Worm (Caenorhabditis elegans): Measurements from ENCODE around the gene wrt-5.

DNA sequence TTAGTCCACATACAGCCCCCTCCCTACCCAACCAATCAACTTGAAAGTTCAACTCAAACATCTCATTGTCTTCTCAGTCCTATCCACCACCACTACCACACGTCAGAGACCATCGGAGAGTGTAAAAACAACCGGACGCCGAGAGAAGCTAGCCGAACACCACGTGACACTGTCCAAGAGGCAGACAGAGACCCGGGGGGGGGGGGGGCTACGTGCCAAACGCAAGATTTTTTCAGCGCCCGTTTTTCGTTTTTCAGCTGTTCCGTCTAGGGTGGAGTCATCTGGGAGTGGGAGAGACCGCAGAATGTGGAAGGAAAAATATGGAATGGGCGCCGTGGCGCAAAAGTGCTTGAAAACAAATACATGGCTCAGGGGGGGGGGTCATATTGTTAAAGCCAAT is 25.5 kb downstream of the wrt-5 start:
- no peak for TF ChIP-seq nhr-12 (tag; optimal IDR thresholded peaks at IDR 0.05)
- TF ChIP-seq lsy-2 (tag; optimal IDR thresholded peaks at IDR 0.05): no peak
- TF ChIP-seq pha-4 (tag; optimal IDR thresholded peaks at IDR 0.05): no peak
- no peak for TF ChIP-seq ham-2 (GFP tag; optimal IDR thresholded peaks at IDR 0.05)
- no peak for TF ChIP-seq tbx-8 (GFP tag; optimal IDR thresholded peaks at IDR 0.05)
- TF ChIP-seq unc-62 (GFP tag; optimal IDR thresholded peaks at IDR 0.05): no peak
- TF ChIP-seq ces-1 (GFP tag; optimal IDR thresholded peaks at IDR 0.05): no peak
- no peak for TF ChIP-seq mab-5 (tag; optimal IDR thresholded peaks at IDR 0.05)
- TF ChIP-seq snpc-4 (tag; optimal IDR thresholded peaks at IDR 0.05): no peak
- no peak for TF ChIP-seq nhr-28 (tag; optimal IDR thresholded peaks at IDR 0.05)
- no peak for TF ChIP-seq ztf-11 (tag; optimal IDR thresholded peaks at IDR 0.05)
- TF ChIP-seq lin-13 (tag; optimal IDR thresholded peaks at IDR 0.05): no peak
- no peak for TF ChIP-seq mep-1 (tag; optimal IDR thresholded peaks at IDR 0.05)

Measured in whole organism, mixed stage, embryonic.